Fruit fly (Drosophila melanogaster) whole organism, embryonic: ENCODE measurements around the gene CG8671.

Source experiments
- CG12659 ChIP-seq: fragments of 200-800 bp; sonication (Bioruptor generic); optimal IDR thresholded peaks from 3 replicates; lab custom pipeline; 2017; ENCODE audit warnings: mild to moderate bottlenecking, missing biosample characterization, missing genetic modification reagents, missing genetic modification characterization
- CG17186 ChIP-seq: fragments of 200-800 bp; sonication (Bioruptor generic); optimal IDR thresholded peaks from 3 replicates; lab custom pipeline; 2017; ENCODE audit warnings: missing biosample characterization, missing genetic modification reagents, missing genetic modification characterization
- CG18599 ChIP-seq: fragments of 200-800 bp; sonication (Bioruptor generic); optimal IDR thresholded peaks from 3 replicates; lab custom pipeline; 2017; ENCODE audit warnings: missing biosample characterization, missing genetic modification characterization, mild to moderate bottlenecking, moderate library complexity, missing genetic modification reagents
- CG33213 ChIP-seq: fragments of 200-800 bp; sonication (Bioruptor generic); optimal IDR thresholded peaks from 3 replicates; lab custom pipeline; 2016; ENCODE audit warnings: missing biosample characterization, missing genetic modification characterization
- CG4707 ChIP-seq: fragments of 200-800 bp; sonication (Bioruptor generic); optimal IDR thresholded peaks from 2 replicates; lab custom pipeline; 2018; ENCODE audit warnings: missing biosample characterization, mild to moderate bottlenecking, missing genetic modification characterization, moderate library complexity
- D19A ChIP-seq: fragments of 200-800 bp; optimal IDR thresholded peaks from 3 replicates; lab custom pipeline; 2019; ENCODE audit warnings: missing biosample characterization, mild to moderate bottlenecking, missing genetic modification characterization, moderate library complexity
- Deaf1 ChIP-seq: fragments of 200-800 bp; optimal IDR thresholded peaks from 3 replicates; lab custom pipeline; 2019; ENCODE audit warnings: missing biosample characterization, mild to moderate bottlenecking, missing genetic modification characterization, moderate library complexity
- Ets65A ChIP-seq: fragments of 200-800 bp; sonication (Bioruptor generic); peaks from one replicate; lab custom pipeline; 2016; ENCODE audit warnings: missing biosample characterization, missing genetic modification characterization
- Hey ChIP-seq: fragments of 200-800 bp; sonication (Bioruptor generic); optimal IDR thresholded peaks from 3 replicates; lab custom pipeline; 2018; ENCODE audit warnings: missing biosample characterization, mild to moderate bottlenecking, missing genetic modification characterization
- Nf-YB ChIP-seq: fragments of 200-800 bp; sonication (Bioruptor generic); optimal IDR thresholded peaks from 3 replicates; lab custom pipeline; 2019; ENCODE audit warnings: missing biosample characterization, mild to moderate bottlenecking, missing genetic modification characterization, moderate library complexity
- Nf-YC ChIP-seq: fragments of 200-800 bp; optimal IDR thresholded peaks from 3 replicates; lab custom pipeline; 2019; ENCODE audit warnings: missing biosample characterization, mild to moderate bottlenecking, missing genetic modification characterization, moderate library complexity
- Optix ChIP-seq: fragments of 200-800 bp; sonication (Bioruptor generic); IDR thresholded peaks from 3 replicates; pipeline ENCODE4 v1.3.6; 2022; ENCODE audit warnings: missing biosample characterization, missing genetic modification characterization
- Side ChIP-seq: fragments of 200-800 bp; sonication (Bioruptor generic); optimal IDR thresholded peaks from 2 replicates; lab custom pipeline; 2016; ENCODE audit warnings: missing biosample characterization, missing genetic modification characterization
- Sin3A ChIP-seq: fragments of >200 bp; optimal IDR thresholded peaks from 2 replicates; lab custom pipeline; 2018
- Trl ChIP-seq, 3 experiments: fragments of >200 bp in 2 of 3; fragments of 200-800 bp in 1 of 3; sonication (Bioruptor generic) in 1 of 3; optimal IDR thresholded peaks; 2 replicates in 1 of 3; 3 replicates in 2 of 3; lab custom pipeline; 2016 to 2017; ENCODE audit warnings: missing biosample characterization in 1 of 3, missing genetic modification characterization in 1 of 3
- Xbp1 ChIP-seq: fragments of 200-800 bp; sonication (Bioruptor generic); optimal IDR thresholded peaks from 3 replicates; lab custom pipeline; 2016; ENCODE audit warnings: missing biosample characterization, mild to moderate bottlenecking, missing genetic modification characterization
- cg ChIP-seq: fragments of 200-800 bp; sonication (Bioruptor generic); optimal IDR thresholded peaks from 3 replicates; lab custom pipeline; 2019; ENCODE audit warnings: missing biosample characterization, mild to moderate bottlenecking, missing genetic modification characterization, moderate library complexity
- ci ChIP-seq: fragments of 200-800 bp; sonication (Bioruptor generic); IDR thresholded peaks from 3 replicates; pipeline ENCODE4 v1.3.6; 2022; ENCODE audit warnings: missing biosample characterization, missing genetic modification characterization
- gem ChIP-seq: fragments of 200-800 bp; sonication (Bioruptor generic); optimal IDR thresholded peaks from 2 replicates; lab custom pipeline; 2019; ENCODE audit warnings: missing biosample characterization, mild to moderate bottlenecking, missing genetic modification characterization, moderate library complexity
- pfk ChIP-seq: fragments of 200-800 bp; sonication (Bioruptor generic); optimal IDR thresholded peaks from 2 replicates; lab custom pipeline; 2018; ENCODE audit warnings: missing biosample characterization, mild to moderate bottlenecking, missing genetic modification characterization, moderate library complexity
- rib ChIP-seq: fragments of 200-800 bp; sonication (Bioruptor generic); IDR thresholded peaks from 2 replicates; pipeline ENCODE4 v1.3.6; 2022; ENCODE audit warnings: missing biosample characterization, missing genetic modification characterization
- scrt ChIP-seq: fragments of 200-800 bp; sonication (Bioruptor generic); optimal IDR thresholded peaks from 2 replicates; lab custom pipeline; 2018; ENCODE audit warnings: missing biosample characterization, mild to moderate bottlenecking, missing genetic modification characterization, moderate library complexity
- sqz ChIP-seq: fragments of 200-800 bp; sonication (Bioruptor generic); optimal IDR thresholded peaks from 3 replicates; lab custom pipeline; 2018; ENCODE audit warnings: missing biosample characterization, mild to moderate bottlenecking, missing genetic modification characterization
- tio ChIP-seq: fragments of 200-800 bp; sonication (Bioruptor generic); optimal IDR thresholded peaks from 2 replicates; lab custom pipeline; 2017; ENCODE audit warnings: missing biosample characterization, missing genetic modification characterization, inconsistent platforms
- z ChIP-seq: fragments of 200-800 bp; sonication (Bioruptor generic); IDR thresholded peaks from 3 replicates; pipeline ENCODE4 v1.3.6; 2022; ENCODE audit warnings: missing biosample characterization, missing genetic modification characterization
- zfh1 ChIP-seq: fragments of 200-800 bp; sonication (Bioruptor generic); IDR thresholded peaks from 3 replicates; pipeline ENCODE4 v1.3.6; 2022; ENCODE audit warnings: missing biosample characterization, missing genetic modification characterization

CG8671 gene

DNA sequence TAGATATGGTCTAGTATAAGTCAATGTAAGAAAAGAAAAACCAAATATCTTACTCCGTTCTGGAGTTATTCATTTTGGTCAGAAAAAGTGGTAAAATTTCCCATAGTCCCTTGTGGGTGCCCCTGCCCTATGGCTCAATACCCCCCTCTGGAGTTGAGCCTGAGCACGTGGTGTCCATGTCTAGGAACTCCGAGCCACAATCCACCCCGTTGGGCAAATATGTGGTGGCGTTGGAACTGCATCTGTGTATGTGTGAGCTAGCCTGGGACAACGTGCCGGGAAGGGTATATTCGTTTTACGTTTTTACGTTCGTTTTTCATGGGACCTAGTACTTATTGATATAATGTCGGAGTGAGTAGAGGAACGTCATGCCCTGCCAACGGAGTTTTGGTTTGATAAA lies 68.1 kb downstream of the CG8671 start (continued):
- TF ChIP-seq tio = no peak
- TF ChIP-seq CG17186 = no peak
- TF ChIP-seq Trl (optimal IDR thresholded peaks at IDR 0.05; lab: Kevin White, UChicago) = no peak
- no peak for TF ChIP-seq Trl (GFP tag; optimal IDR thresholded peaks at IDR 0.05; lab: Kevin White, UChicago)
- TF ChIP-seq Side (GFP tag; lab: Kevin White, UChicago) = no peak
- no peak for TF ChIP-seq rib
- TF ChIP-seq Hey (tag; lab: Kevin White, UChicago) = peak; percentile 37
- no peak for TF ChIP-seq sqz (GFP tag; lab: Kevin White, UChicago)
- TF ChIP-seq D19A (tag; lab: Kevin White, UChicago) = peak; percentile 72
- TF ChIP-seq Xbp1 = peak; percentile 9
- peak; percentile 7 for TF ChIP-seq CG12659 (GFP tag; lab: Kevin White, UChicago)
- peak; percentile 85 for TF ChIP-seq z (GFP tag; lab: Robert Waterston, UW)
- no peak for TF ChIP-seq Optix (GFP tag; lab: Robert Waterston, UW)
- TF ChIP-seq CG4707 = peak; percentile 68
- peak; percentile 13 for TF ChIP-seq CG18599
- TF ChIP-seq cg = peak; percentile 32
- TF ChIP-seq ci (GFP tag; lab: Robert Waterston, UW) = peak; percentile 69; the same call in 1 of the 3 replicates
- peak; percentile 30 for TF ChIP-seq gem (tag; lab: Kevin White, UChicago)
- no peak for TF ChIP-seq Sin3A (lab: Kevin White, UChicago)
- no peak for TF ChIP-seq pfk (GFP tag; lab: Kevin White, UChicago)

DNA sequence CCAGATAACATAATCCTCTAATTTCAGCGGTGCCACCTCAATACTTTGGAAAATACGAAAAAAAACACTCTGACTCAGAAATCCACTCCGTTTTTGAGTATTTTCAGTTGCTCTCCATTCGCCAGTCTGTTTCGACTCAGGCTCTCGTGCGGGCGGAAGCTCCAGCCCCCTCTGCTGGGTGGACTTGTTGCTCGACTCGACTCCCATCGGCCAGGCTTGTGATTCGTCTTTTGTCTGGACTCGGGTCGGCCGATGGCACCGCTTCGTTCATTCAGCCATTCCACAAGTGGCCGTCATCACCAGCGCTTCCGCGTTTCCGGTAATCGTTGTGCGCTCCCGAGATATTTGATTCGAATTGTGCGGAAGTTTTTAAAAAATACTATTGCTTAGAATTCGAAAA lies 68.7 kb downstream of the CG8671 start, which contains the start of gene dimm:
Gene dimm, plus strand, starts transcription at position 255 of the 400 bp plus-strand sequence.
- TF ChIP-seq z (GFP tag; lab: Robert Waterston, UW) (peak; percentile 93), Nf-YC (tag; lab: Kevin White, UChicago) (peak; percentile 86), Nf-YB (GFP tag; lab: Kevin White, UChicago) (peak; percentile 54), CG4707 (no peak), Deaf1 (peak; percentile 95), Ets65A (GFP tag; lab: Kevin White, UChicago) (peak; percentile 84), scrt (peak; percentile 98), zfh1 (GFP tag; lab: Robert Waterston, UW) (0 out of 3 replicates have a peak, but pooled peaks have one; percentile 10), CG33213 (GFP tag; lab: Kevin White, UChicago) (no peak)
